Worm (Caenorhabditis elegans) whole organism, L1 larva: Measurements from ENCODE around the gene F12A10.6.

Experiments
- C04F5.9 ChIP-seq: sonication (generic microtip); optimal IDR thresholded peaks from 2 replicates; lab custom pipeline; 2016; ENCODE audit warnings: missing genetic modification characterization, missing compliant biosample characterization
- aha-1 ChIP-seq: fragments of 150-350 bp; optimal IDR thresholded peaks from 2 replicates; lab custom pipeline; 2014; ENCODE audit warnings: missing biosample characterization, missing genetic modification characterization
- dpl-1 ChIP-seq, 3 experiments: fragments of 150-350 bp in 2 of 3; sonication (generic microtip) in 1 of 3; optimal IDR thresholded peaks; 2 replicates each; lab custom pipeline; 2014 to 2017; ENCODE audit warnings: missing biosample characterization in 3 of 3, missing genetic modification characterization in 3 of 3, missing genetic modification reagents in 3 of 3
- dsc-1 ChIP-seq: sonication (generic microtip); optimal IDR thresholded peaks from 2 replicates; lab custom pipeline; 2016; ENCODE audit warnings: mild to moderate bottlenecking, missing genetic modification characterization, missing compliant biosample characterization
- efl-1 ChIP-seq, 4 experiments: fragments of 150-350 bp; optimal IDR thresholded peaks in 3 of 4; peaks in 1 of 4; 1 replicate in 1 of 4; 2 replicates in 3 of 4; lab custom pipeline; 2014; ENCODE audit warnings: missing biosample characterization in 2 of 4, missing genetic modification characterization in 2 of 4, missing genetic modification reagents in 2 of 4
- egl-27 ChIP-seq, 2 experiments: fragments of 150-350 bp in 1 of 2; sonication (generic microtip); optimal IDR thresholded peaks; 3 replicates each; lab custom pipeline; 2017 to 2018; ENCODE audit warnings: missing biosample characterization in 2 of 2, missing genetic modification characterization in 2 of 2, missing genetic modification reagents in 2 of 2
- elt-3 ChIP-seq, 6 experiments: fragments of 150-350 bp in 1 of 6; sonication (generic microtip); optimal IDR thresholded peaks; 2 replicates each; lab custom pipeline; 2017 to 2018; ENCODE audit warnings: missing biosample characterization in 6 of 6, missing genetic modification characterization in 6 of 6, inconsistent platforms in 1 of 6
- grh-1 ChIP-seq: fragments of 200-800 bp; sonication (Bioruptor generic); IDR thresholded peaks from 2 replicates; pipeline ENCODE4 v1.3.6; 2022; ENCODE audit warnings: missing genetic modification reagents, missing genetic modification characterization, missing compliant biosample characterization
- hlh-17 ChIP-seq: fragments of 200-800 bp; sonication (Bioruptor generic); optimal IDR thresholded peaks from 2 replicates; lab custom pipeline; 2018; ENCODE audit warnings: missing genetic modification characterization, mild to moderate bottlenecking, missing compliant biosample characterization, moderate library complexity, borderline replicate concordance
- lin-14 ChIP-seq: fragments of 200-800 bp; sonication (Bioruptor generic); optimal IDR thresholded peaks from 2 replicates; lab custom pipeline; 2018; ENCODE audit warnings: mild to moderate bottlenecking, missing genetic modification characterization, moderate library complexity, missing compliant biosample characterization
- lin-15B ChIP-seq: fragments of 150-350 bp; sonication (generic microtip); optimal IDR thresholded peaks from 3 replicates; lab custom pipeline; 2014; ENCODE audit warnings: missing biosample characterization, missing genetic modification characterization
- mep-1 ChIP-seq: fragments of 150-350 bp; optimal IDR thresholded peaks from 2 replicates; lab custom pipeline; 2014; ENCODE audit warnings: missing biosample characterization, missing genetic modification characterization
- nhr-19 ChIP-seq: fragments of 200-800 bp; sonication (Bioruptor generic); conservative IDR thresholded peaks from 2 replicates; pipeline ENCODE4 v1.3.6; 2022; ENCODE audit warnings: missing genetic modification characterization, missing compliant biosample characterization
- nhr-85 ChIP-seq: sonication (generic microtip); peaks from one replicate; lab custom pipeline; 2016; ENCODE audit warnings: missing genetic modification characterization, inconsistent platforms, missing compliant biosample characterization
- rnt-1 ChIP-seq: sonication (generic microtip); optimal IDR thresholded peaks from 2 replicates; lab custom pipeline; 2016; ENCODE audit warnings: mild to moderate bottlenecking, missing genetic modification characterization, moderate library complexity, missing compliant biosample characterization
- skn-1 ChIP-seq: fragments of 150-350 bp; optimal IDR thresholded peaks from 2 replicates; lab custom pipeline; 2014; ENCODE audit warnings: missing biosample characterization, missing genetic modification characterization
- snpc-4 ChIP-seq: fragments of 150-350 bp; optimal IDR thresholded peaks from 2 replicates; lab custom pipeline; 2014; ENCODE audit warnings: missing biosample characterization, missing genetic modification characterization
- sptf-1 ChIP-seq: fragments of 150-350 bp; optimal IDR thresholded peaks from 2 replicates; lab custom pipeline; 2014; ENCODE audit warnings: missing biosample characterization, missing genetic modification characterization
- sup-37 ChIP-seq: fragments of 200-800 bp; sonication (Bioruptor generic); optimal IDR thresholded peaks from 2 replicates; lab custom pipeline; 2018; ENCODE audit warnings: mild to moderate bottlenecking, missing genetic modification characterization, missing compliant biosample characterization
- unc-86 ChIP-seq: sonication (generic microtip); optimal IDR thresholded peaks from 2 replicates; lab custom pipeline; 2016; ENCODE audit warnings: missing genetic modification characterization, missing compliant biosample characterization
- unc-98 ChIP-seq: fragments of 200-800 bp; sonication (Bioruptor generic); IDR thresholded peaks from 2 replicates; pipeline ENCODE4 v1.3.6; 2022; ENCODE audit warnings: missing genetic modification characterization, missing compliant biosample characterization
- zip-4 ChIP-seq: fragments of 200-800 bp; sonication (Bioruptor generic); optimal IDR thresholded peaks from 2 replicates; lab custom pipeline; 2018; ENCODE audit warnings: mild to moderate bottlenecking, missing genetic modification characterization, moderate library complexity, missing compliant biosample characterization

The F12A10.6 gene

ce11 chrII:5449620-5450019 is 44.7 kb downstream of the F12A10.6 start (continued):
- TF ChIP-seq snpc-4 (tag; lab: Kevin White, UChicago), result no peak
- peak; percentile 67 for TF ChIP-seq nhr-85 (tag; lab: Kevin White, UChicago)
- TF ChIP-seq elt-3 (tag; optimal IDR thresholded peaks at IDR 0.05; lab: Kevin White, UChicago), result peak in 1 of 6 experiments; percentile 12
- no peak for TF ChIP-seq skn-1 (tag; lab: Kevin White, UChicago)
- TF ChIP-seq sup-37 (GFP tag; lab: Kevin White, UChicago), result no peak
- TF ChIP-seq egl-27 (tag; optimal IDR thresholded peaks at IDR 0.05; lab: Kevin White, UChicago), result no peak

- TF ChIP-seq mep-1 (tag; lab: Kevin White, UChicago), result no peak
- no peak for TF ChIP-seq grh-1
- peak; percentile 59 for TF ChIP-seq lin-14
- peak; percentile 41 for TF ChIP-seq nhr-19 (GFP tag; lab: Robert Waterston, UW)
- peak; percentile 72 for TF ChIP-seq rnt-1 (tag; lab: Kevin White, UChicago)
- TF ChIP-seq C04F5.9 (tag; lab: Kevin White, UChicago), result no peak
- peak in 1 of 2 experiments; percentile 6 for TF ChIP-seq efl-1 (optimal IDR thresholded peaks at IDR 0.05; lab: Kevin White, UChicago)
- TF ChIP-seq efl-1 (GFP tag; optimal IDR thresholded peaks at IDR 0.05 in 1 of 2; lab: Kevin White, UChicago), result no peak
- no peak for TF ChIP-seq hlh-17 (GFP tag; lab: Kevin White, UChicago)
- peak; percentile 32 for TF ChIP-seq dsc-1 (tag; lab: Kevin White, UChicago)
These were observed 45.1 kb downstream of the F12A10.6 start for ce11 chrII:5449219-5449618.

- TF ChIP-seq unc-86 (tag; lab: Kevin White, UChicago), result no peak
These were observed 46.9 kb downstream of the F12A10.6 start, which contains the start of gene cex-1 for ce11 chrII:5447381-5447780. Gene cex-1 (plus strand): TSS chrII:5447681.

ce11 chrII:5446506-5446905 is 47.8 kb downstream of the F12A10.6 start, which contains the start of gene nmr-1:
Gene nmr-1 (minus strand): TSS chrII:5446606.
- TF ChIP-seq lin-15B, result no peak
- TF ChIP-seq elt-3 (tag; optimal IDR thresholded peaks at IDR 0.05; lab: Kevin White, UChicago), result no peak
- TF ChIP-seq sptf-1 (tag; lab: Kevin White, UChicago), result no peak
- no peak for TF ChIP-seq unc-98 (GFP tag; lab: Robert Waterston, UW)
- TF ChIP-seq efl-1 (optimal IDR thresholded peaks at IDR 0.05; lab: Kevin White, UChicago), result no peak
- TF ChIP-seq efl-1 (GFP tag; optimal IDR thresholded peaks at IDR 0.05 in 1 of 2; lab: Kevin White, UChicago), result no peak
- TF ChIP-seq zip-4 (GFP tag; lab: Kevin White, UChicago), result no peak
- TF ChIP-seq dpl-1 (GFP tag; optimal IDR thresholded peaks at IDR 0.05; lab: Kevin White, UChicago), result no peak
- no peak for TF ChIP-seq aha-1
- TF ChIP-seq, all 84 proteins: peak for 0
